Fruit fly (Drosophila melanogaster) whole organism, embryonic: ENCODE data around the gene CG4267.

Experiments used
- CG12155 ChIP-seq: fragments of 200-800 bp; sonication (Bioruptor generic); optimal IDR thresholded peaks from 3 replicates; lab custom pipeline; 2016; ENCODE audit warnings: missing biosample characterization, missing genetic modification characterization
- CG12942 ChIP-seq: fragments of 200-800 bp; sonication (Bioruptor generic); optimal IDR thresholded peaks from 3 replicates; lab custom pipeline; 2016; ENCODE audit warnings: missing biosample characterization, missing genetic modification characterization
- CG6272 ChIP-seq: fragments of 200-800 bp; sonication (Bioruptor generic); IDR thresholded peaks from 2 replicates; pipeline ENCODE4 v1.3.6; 2022; ENCODE audit warnings: missing biosample characterization, missing genetic modification characterization
- Dfd ChIP-seq, 2 experiments: fragments of >200 bp; optimal IDR thresholded peaks; 2 replicates each; lab custom pipeline; 2017; ENCODE audit warnings: missing biosample characterization in 2 of 2, missing genetic modification characterization in 2 of 2
- Dip2 ChIP-seq: fragments of 200-800 bp; sonication (Bioruptor generic); IDR thresholded peaks from 2 replicates; pipeline ENCODE4 v1.3.6; 2022; ENCODE audit warnings: missing biosample characterization, missing genetic modification characterization
- ap ChIP-seq: fragments of 200-800 bp; sonication (Bioruptor generic); IDR thresholded peaks from 2 replicates; pipeline ENCODE4 v1.3.6; 2022; ENCODE audit warnings: missing biosample characterization, missing genetic modification characterization
- bigmax ChIP-seq: fragments of 200-800 bp; sonication (Bioruptor generic); optimal IDR thresholded peaks from 2 replicates; lab custom pipeline; 2018; ENCODE audit warnings: missing biosample characterization, mild to moderate bottlenecking, missing genetic modification characterization
- jigr1 ChIP-seq: fragments of 200-800 bp; sonication (Bioruptor generic); IDR thresholded peaks from 3 replicates; pipeline ENCODE4 v1.3.6; 2022; ENCODE audit warnings: missing biosample characterization, missing genetic modification characterization
- zen ChIP-seq: fragments of 200-800 bp; sonication (Bioruptor generic); optimal IDR thresholded peaks from 3 replicates; lab custom pipeline; 2018; ENCODE audit warnings: missing biosample characterization, mild to moderate bottlenecking, missing genetic modification characterization, moderate library complexity

DNA sequence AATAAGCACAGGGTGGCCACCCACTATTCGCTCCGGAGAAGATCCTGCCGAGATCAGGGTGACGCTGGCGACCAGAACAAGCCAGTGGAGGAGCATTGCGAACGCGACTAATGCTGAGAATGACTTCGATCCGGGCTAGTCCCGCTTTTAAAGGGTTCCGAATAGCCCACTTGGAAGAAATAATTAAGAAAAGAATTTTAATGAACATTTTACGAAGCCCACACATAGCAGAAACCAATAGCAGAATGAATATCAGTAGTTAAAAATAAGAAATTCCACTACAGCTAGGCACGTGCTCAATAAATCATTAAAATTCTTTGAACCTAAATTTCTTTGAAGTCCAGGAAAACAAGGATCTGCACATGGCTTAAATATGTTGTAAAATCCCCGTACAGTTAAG is 9.0 kb downstream of the CG4267 start, which contains the start of gene Ser12:
- no peak for TF ChIP-seq zen (tag; lab: Kevin White, UChicago)
- TF ChIP-seq CG12942 (GFP tag; lab: Kevin White, UChicago) = no peak
- no peak for TF ChIP-seq Dip2 (GFP tag; lab: Robert Waterston, UW)
- no peak for TF ChIP-seq Dfd (GFP tag; optimal IDR thresholded peaks at IDR 0.05; lab: Kevin White, UChicago)
- TF ChIP-seq ap = no peak
- TF ChIP-seq CG6272 = no peak
- no peak for TF ChIP-seq CG12155 (GFP tag; lab: Kevin White, UChicago)
- no peak for TF ChIP-seq bigmax
- TF ChIP-seq jigr1 (GFP tag; lab: Robert Waterston, UW) = no peak
